Worm (Caenorhabditis elegans): ENCODE measurements around the gene T07G12.3.

- TF ChIP-seq nhr-12 (tag; optimal IDR thresholded peaks at IDR 0.05) (no peak), ztf-11 (tag; optimal IDR thresholded peaks at IDR 0.05) (no peak), mep-1 (tag; optimal IDR thresholded peaks at IDR 0.05) (no peak), unc-62 (GFP tag; optimal IDR thresholded peaks at IDR 0.05) (no peak), flh-1 (GFP tag; optimal IDR thresholded peaks at IDR 0.05) (no peak), elt-3 (tag; optimal IDR thresholded peaks at IDR 0.05) (no peak), snpc-4 (tag; optimal IDR thresholded peaks at IDR 0.05) (no peak), M03D4.4 (tag; optimal IDR thresholded peaks at IDR 0.05) (no peak), nhr-237 (tag; optimal IDR thresholded peaks at IDR 0.05) (no peak), blmp-1 (tag; optimal IDR thresholded peaks at IDR 0.05) (no peak)
Observed at ce11 chrIV:10501550-10502240, 32.0 kb upstream of the T07G12.3 start, which contains the start of gene tax-6.

Measured in whole organism, mixed stage, embryonic.